Worm (Caenorhabditis elegans): ENCODE data around the gene W05H9.2.

ce11 chrX:6224841-6225240 lies 42.0 kb upstream of the W05H9.2 start:
- TF ChIP-seq lin-35 (GFP tag; optimal IDR thresholded peaks at IDR 0.05) (no peak), B0035.1 (tag; optimal IDR thresholded peaks at IDR 0.05) (no peak), ztf-18 (tag; optimal IDR thresholded peaks at IDR 0.05) (no peak), gei-17 (GFP tag; optimal IDR thresholded peaks at IDR 0.05) (no peak)

All from whole organism, young adult.